Worm (Caenorhabditis elegans) whole organism, L4 larva: Measurements from ENCODE around the gene tbb-2.
A peak's percentile ranks its signal among the peaks of the same experiment; 100 is the strongest.

Source experiments
- R02D3.7 ChIP-seq: fragments of 150-350 bp; sonication (generic microtip); optimal IDR thresholded peaks from 3 replicates; lab custom pipeline; 2014; ENCODE audit warnings: missing biosample characterization, missing genetic modification characterization
- T26A8.4 ChIP-seq: fragments of 200-800 bp; sonication (Bioruptor generic); IDR thresholded peaks from 2 replicates; pipeline ENCODE4 v1.3.6; 2022; ENCODE audit warnings: missing genetic modification characterization, missing compliant biosample characterization
- Y105C5A.15 ChIP-seq: fragments of 200-800 bp; sonication (Bioruptor generic); IDR thresholded peaks from 2 replicates; pipeline ENCODE4 v1.3.6; 2022; ENCODE audit warnings: missing genetic modification characterization, missing compliant biosample characterization
- aha-1 ChIP-seq: fragments of 150-350 bp; peaks from one replicate; lab custom pipeline; 2014; ENCODE audit warnings: missing biosample characterization, missing genetic modification characterization
- aly-2 ChIP-seq: sonication (generic microtip); optimal IDR thresholded peaks from 2 replicates; lab custom pipeline; 2018; ENCODE audit warnings: missing biosample characterization, missing genetic modification characterization
- ama-1 ChIP-seq: fragments of 150-350 bp; optimal IDR thresholded peaks from 2 replicates; lab custom pipeline; 2014; ENCODE audit warnings: inconsistent platforms, mixed read lengths
- attf-4 ChIP-seq: sonication (generic microtip); optimal IDR thresholded peaks from 3 replicates; lab custom pipeline; 2017; ENCODE audit warnings: missing biosample characterization, missing genetic modification characterization
- ceh-62 ChIP-seq: sonication (generic microtip); optimal IDR thresholded peaks from 2 replicates; lab custom pipeline; 2017; ENCODE audit warnings: missing biosample characterization, missing genetic modification characterization
- ces-1 ChIP-seq: fragments of 150-350 bp; sonication (generic microtip); optimal IDR thresholded peaks from 4 replicates; lab custom pipeline; 2014; ENCODE audit warnings: missing biosample characterization, missing genetic modification reagents, missing genetic modification characterization
- ctbp-1 ChIP-seq: fragments of 200-800 bp; sonication (Bioruptor generic); IDR thresholded peaks from 2 replicates; pipeline ENCODE4 v1.3.6; 2022; ENCODE audit warnings: missing genetic modification reagents, missing genetic modification characterization, missing compliant biosample characterization
- daf-12 ChIP-seq: fragments of 150-350 bp; optimal IDR thresholded peaks from 2 replicates; lab custom pipeline; 2014; ENCODE audit warnings: missing biosample characterization, missing genetic modification reagents, missing genetic modification characterization
- daf-8 ChIP-seq: fragments of 200-800 bp; sonication (Bioruptor generic); IDR thresholded peaks from 2 replicates; pipeline ENCODE4 v1.3.6; 2022; ENCODE audit warnings: missing genetic modification characterization, missing compliant biosample characterization
- dmd-6 ChIP-seq: fragments of 200-800 bp; sonication (Bioruptor generic); IDR thresholded peaks from 2 replicates; pipeline ENCODE4 v1.3.6; 2022; ENCODE audit warnings: missing genetic modification reagents, missing genetic modification characterization, missing compliant biosample characterization
- dmd-8 ChIP-seq: fragments of 200-800 bp; sonication (Bioruptor generic); IDR thresholded peaks from 2 replicates; pipeline ENCODE4 v1.3.6; 2022; ENCODE audit warnings: missing genetic modification characterization, missing compliant biosample characterization
- dpl-1 ChIP-seq: fragments of 150-350 bp; optimal IDR thresholded peaks from 2 replicates; lab custom pipeline; 2014; ENCODE audit warnings: missing biosample characterization, missing genetic modification reagents, missing genetic modification characterization
- dve-1 ChIP-seq: sonication (generic microtip); optimal IDR thresholded peaks from 2 replicates; lab custom pipeline; 2017; ENCODE audit warnings: antibody characterized with exemption, mild to moderate bottlenecking, missing genetic modification characterization, missing compliant biosample characterization; ENCODE audit not compliant: insufficient read depth
- egl-43 ChIP-seq: fragments of 200-800 bp; sonication (Bioruptor generic); IDR thresholded peaks from 2 replicates; pipeline ENCODE4 v1.3.6; 2022; ENCODE audit warnings: missing genetic modification reagents, missing genetic modification characterization, missing compliant biosample characterization
- fos-1 ChIP-seq: fragments of 150-350 bp; optimal IDR thresholded peaks from 2 replicates; lab custom pipeline; 2014; ENCODE audit warnings: missing biosample characterization, missing genetic modification characterization
- gei-8 ChIP-seq: fragments of 200-800 bp; sonication (Bioruptor generic); optimal IDR thresholded peaks from 2 replicates; lab custom pipeline; 2018; ENCODE audit warnings: mild to moderate bottlenecking, missing genetic modification characterization, missing compliant biosample characterization
- hlh-11 ChIP-seq: fragments of 200-800 bp; sonication (Bioruptor generic); optimal IDR thresholded peaks from 2 replicates; lab custom pipeline; 2018; ENCODE audit warnings: mild to moderate bottlenecking, missing genetic modification characterization, missing compliant biosample characterization
- jun-1 ChIP-seq: fragments of 150-350 bp; optimal IDR thresholded peaks from 2 replicates; lab custom pipeline; 2014; ENCODE audit warnings: missing biosample characterization, missing genetic modification reagents, missing genetic modification characterization
- lim-7 ChIP-seq: fragments of 200-800 bp; sonication (Bioruptor generic); IDR thresholded peaks from 2 replicates; pipeline ENCODE4 v1.3.6; 2022; ENCODE audit warnings: missing genetic modification characterization, missing compliant biosample characterization
- lin-1 ChIP-seq: fragments of 200-800 bp; sonication (Bioruptor generic); IDR thresholded peaks from 2 replicates; pipeline ENCODE4 v1.3.6; 2022; ENCODE audit warnings: missing genetic modification reagents, missing genetic modification characterization, missing compliant biosample characterization
- lin-15B ChIP-seq: fragments of 150-350 bp; sonication (generic microtip); optimal IDR thresholded peaks from 3 replicates; lab custom pipeline; 2014; ENCODE audit warnings: missing biosample characterization, missing genetic modification characterization
- lin-38 ChIP-seq: fragments of 200-800 bp; sonication (Bioruptor generic); IDR thresholded peaks from 2 replicates; pipeline ENCODE4 v1.3.6; 2022; ENCODE audit warnings: missing genetic modification reagents, missing genetic modification characterization, missing compliant biosample characterization
- madf-5 ChIP-seq, 2 experiments: fragments of 200-800 bp; sonication (Bioruptor generic); IDR thresholded peaks; 2 replicates each; pipeline ENCODE4 v1.3.6; 2022; ENCODE audit warnings: missing compliant biosample characterization in 2 of 2, missing genetic modification characterization in 2 of 2
- mdl-1 ChIP-seq, 2 experiments: fragments of 150-350 bp in 1 of 2; sonication (generic microtip) in 1 of 2; optimal IDR thresholded peaks; 2 replicates each; lab custom pipeline; 2014 to 2017; ENCODE audit warnings: missing biosample characterization in 2 of 2, missing genetic modification characterization in 2 of 2
- mdt-29 ChIP-seq: fragments of 200-800 bp; sonication (Bioruptor generic); IDR thresholded peaks from 2 replicates; pipeline ENCODE4 v1.3.6; 2022; ENCODE audit warnings: missing genetic modification reagents, missing genetic modification characterization, missing compliant biosample characterization
- mxl-2 ChIP-seq: fragments of 200-800 bp; sonication (Bioruptor generic); conservative IDR thresholded peaks from 2 replicates; pipeline ENCODE4 v1.3.6; 2022; ENCODE audit warnings: missing genetic modification reagents, missing genetic modification characterization, missing compliant biosample characterization
- nhr-102 ChIP-seq: sonication (generic microtip); optimal IDR thresholded peaks from 2 replicates; lab custom pipeline; 2016; ENCODE audit warnings: mild to moderate bottlenecking, missing genetic modification characterization, moderate library complexity, missing compliant biosample characterization
- nhr-111 ChIP-seq: fragments of 200-800 bp; sonication (Bioruptor generic); optimal IDR thresholded peaks from 2 replicates; lab custom pipeline; 2018; ENCODE audit warnings: mild to moderate bottlenecking, missing genetic modification characterization, missing compliant biosample characterization
- nhr-25 ChIP-seq: sonication (generic microtip); optimal IDR thresholded peaks from 2 replicates; lab custom pipeline; 2017; ENCODE audit warnings: missing genetic modification characterization, mild to moderate bottlenecking, missing compliant biosample characterization, antibody characterized with exemption, moderate library complexity, borderline replicate concordance; ENCODE audit not compliant: insufficient read depth
- nhr-28 ChIP-seq: fragments of 150-350 bp; optimal IDR thresholded peaks from 2 replicates; lab custom pipeline; 2014; ENCODE audit warnings: missing biosample characterization, missing genetic modification characterization
- nhr-48 ChIP-seq: sonication (generic microtip); optimal IDR thresholded peaks from 2 replicates; lab custom pipeline; 2016; ENCODE audit warnings: mild to moderate bottlenecking, missing genetic modification characterization, missing compliant biosample characterization
- nhr-76 ChIP-seq: fragments of 150-350 bp; optimal IDR thresholded peaks from 2 replicates; lab custom pipeline; 2014; ENCODE audit warnings: missing biosample characterization, missing genetic modification characterization
- nhr-77 ChIP-seq: fragments of 150-350 bp; optimal IDR thresholded peaks from 2 replicates; lab custom pipeline; 2014; ENCODE audit warnings: missing biosample characterization, missing genetic modification characterization
- pha-4 ChIP-seq, 2 experiments: fragments of 150-350 bp in 1 of 2; fragments of 200-800 bp in 1 of 2; sonication (Bioruptor generic) in 1 of 2; IDR thresholded peaks in 1 of 2; optimal IDR thresholded peaks in 1 of 2; 2 replicates each; pipeline versions ENCODE4 v1.3.6 to Lab custom; 2014 to 2022; ENCODE audit warnings: missing genetic modification characterization in 2 of 2, missing genetic modification reagents in 2 of 2, missing biosample characterization in 1 of 2, missing compliant biosample characterization in 1 of 2
- php-3 ChIP-seq: fragments of 200-800 bp; sonication (Bioruptor generic); IDR thresholded peaks from 2 replicates; pipeline ENCODE4 v1.3.6; 2022; ENCODE audit warnings: missing genetic modification reagents, missing genetic modification characterization, missing compliant biosample characterization
- sdz-12 ChIP-seq: fragments of 200-800 bp; sonication (Bioruptor generic); optimal IDR thresholded peaks from 2 replicates; lab custom pipeline; 2018; ENCODE audit warnings: mild to moderate bottlenecking, missing genetic modification characterization, missing compliant biosample characterization
- set-16 ChIP-seq: fragments of 200-800 bp; sonication (Bioruptor generic); IDR thresholded peaks from 2 replicates; pipeline ENCODE4 v1.3.6; 2022; ENCODE audit warnings: missing genetic modification reagents, missing genetic modification characterization, missing compliant biosample characterization
- snpc-1.2 ChIP-seq: fragments of 200-800 bp; sonication (Bioruptor generic); IDR thresholded peaks from 2 replicates; pipeline ENCODE4 v1.3.6; 2022; ENCODE audit warnings: missing genetic modification reagents, missing genetic modification characterization, missing compliant biosample characterization
- snpc-4 ChIP-seq: fragments of 150-350 bp; optimal IDR thresholded peaks from 2 replicates; lab custom pipeline; 2014; ENCODE audit warnings: missing biosample characterization, missing genetic modification characterization
- spr-3 ChIP-seq: fragments of 200-800 bp; sonication (Bioruptor generic); optimal IDR thresholded peaks from 2 replicates; lab custom pipeline; 2018; ENCODE audit warnings: mild to moderate bottlenecking, missing genetic modification characterization, missing compliant biosample characterization
- tag-97 ChIP-seq: fragments of 200-800 bp; sonication (Bioruptor generic); IDR thresholded peaks from 2 replicates; pipeline ENCODE4 v1.3.6; 2022; ENCODE audit warnings: missing genetic modification characterization, missing compliant biosample characterization
- tra-1 ChIP-seq: fragments of 200-800 bp; sonication (Bioruptor generic); IDR thresholded peaks from 2 replicates; pipeline ENCODE4 v1.3.6; 2022; ENCODE audit warnings: missing genetic modification reagents, missing genetic modification characterization, missing compliant biosample characterization
- unc-39 ChIP-seq: sonication (generic microtip); optimal IDR thresholded peaks from 2 replicates; lab custom pipeline; 2017; ENCODE audit warnings: missing biosample characterization, missing genetic modification characterization
- zfp-3 ChIP-seq: fragments of 200-800 bp; sonication (Bioruptor generic); conservative IDR thresholded peaks from 2 replicates; pipeline ENCODE4 v1.3.6; 2022; ENCODE audit warnings: missing genetic modification reagents, missing genetic modification characterization, missing compliant biosample characterization
- zip-11 ChIP-seq: fragments of 200-800 bp; sonication (Bioruptor generic); IDR thresholded peaks from 2 replicates; pipeline ENCODE4 v1.3.6; 2022; ENCODE audit warnings: missing genetic modification characterization, missing compliant biosample characterization
- ztf-7 ChIP-seq: fragments of 150-350 bp; optimal IDR thresholded peaks from 2 replicates; lab custom pipeline; 2014; ENCODE audit warnings: missing biosample characterization, missing genetic modification characterization

Gene tbb-2

ce11 chrIII:4018095-4018498 is 670 bp upstream of the tbb-2 start (continued):
- TF ChIP-seq hlh-11 (tag; lab: Kevin White, UChicago) (peak; percentile 57), ces-1 (GFP tag; lab: Kevin White, UChicago) (no peak), aha-1 (tag; lab: Kevin White, UChicago) (peak; percentile 96)
- TF ChIP-seq, all 104 proteins: peak for 30

DNA sequence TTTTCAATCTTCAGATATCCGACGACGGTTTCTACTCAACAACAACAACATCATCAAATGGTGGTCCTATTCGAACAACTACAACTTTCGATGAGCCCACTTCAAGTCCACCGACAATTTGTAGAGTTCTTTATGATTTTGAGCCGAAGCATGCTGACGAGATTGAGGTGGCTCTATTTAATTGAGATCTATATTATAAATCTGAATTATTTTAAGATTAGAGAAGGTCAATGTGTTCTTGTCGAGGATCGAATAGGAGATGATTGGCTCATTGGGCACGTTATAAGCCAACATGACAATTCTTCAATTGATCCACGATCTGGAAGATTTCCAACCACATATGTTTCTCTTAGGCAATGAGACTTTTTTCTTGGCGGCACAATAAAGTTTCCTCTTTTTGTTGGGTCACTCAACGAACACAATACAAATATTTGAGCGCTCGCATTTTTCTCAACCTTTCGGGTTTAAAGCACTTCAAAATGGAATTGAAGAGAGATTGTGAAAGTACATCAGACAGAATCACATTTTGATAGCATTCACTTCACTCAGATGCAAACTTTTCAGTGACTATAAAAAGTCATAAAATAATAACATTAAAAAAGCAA is 1.9 kb downstream of the tbb-2 start:
- TF ChIP-seq nhr-25 (tag; lab: Kevin White, UChicago) = no peak
- 0 out of 2 replicates have a peak, but pooled peaks have one; percentile 25 for TF ChIP-seq dmd-8 (GFP tag; lab: Robert Waterston, UW)
- TF ChIP-seq ctbp-1 = 0 out of 2 replicates have a peak, but pooled peaks have one; percentile 15
- no peak for TF ChIP-seq unc-39
- TF ChIP-seq egl-43 (GFP tag; lab: Robert Waterston, UW) = no peak
- TF ChIP-seq R02D3.7 = peak; percentile 12
- no peak for TF ChIP-seq nhr-76 (tag; lab: Kevin White, UChicago)
- TF ChIP-seq zip-11 (GFP tag; lab: Robert Waterston, UW) = no peak
- TF ChIP-seq dpl-1 (GFP tag; lab: Kevin White, UChicago) = no peak
- TF ChIP-seq ceh-62 (tag; lab: Kevin White, UChicago) = no peak
- no peak for TF ChIP-seq mdl-1 (tag; optimal IDR thresholded peaks at IDR 0.05; lab: Kevin White, UChicago)
- TF ChIP-seq nhr-102 (tag; lab: Kevin White, UChicago) = peak; percentile 71
- TF ChIP-seq nhr-48 = no peak
- no peak for TF ChIP-seq sdz-12 (GFP tag; lab: Kevin White, UChicago)
- peak; percentile 71 for TF ChIP-seq spr-3 (GFP tag; lab: Kevin White, UChicago)
- no peak for TF ChIP-seq nhr-28 (tag; lab: Kevin White, UChicago)
- no peak for TF ChIP-seq daf-8 (GFP tag; lab: Robert Waterston, UW)
- no peak for TF ChIP-seq aly-2 (tag; lab: Kevin White, UChicago)
- no peak for TF ChIP-seq lin-15B (tag; lab: Kevin White, UChicago)
- no peak for TF ChIP-seq fos-1 (tag; lab: Kevin White, UChicago)
- peak; percentile 27; the same call in 1 of the 2 replicates for TF ChIP-seq pha-4 (GFP tag; IDR thresholded peaks at IDR 0.05; lab: Robert Waterston, UW)
- no peak for TF ChIP-seq pha-4 (tag; optimal IDR thresholded peaks at IDR 0.05; lab: Kevin White, UChicago)
- peak; percentile 69 for TF ChIP-seq lin-38 (GFP tag; lab: Robert Waterston, UW)
- no peak for TF ChIP-seq php-3 (GFP tag; lab: Robert Waterston, UW)
- no peak for TF ChIP-seq Y105C5A.15 (GFP tag; lab: Robert Waterston, UW)
- peak; percentile 66 for TF ChIP-seq T26A8.4 (GFP tag; lab: Robert Waterston, UW)
- TF ChIP-seq dmd-6 (GFP tag; lab: Robert Waterston, UW) = no peak
- TF ChIP-seq nhr-111 = peak; percentile 45
- 0 out of 2 replicates have a peak, but pooled peaks have one; percentile 17 for TF ChIP-seq zfp-3 (GFP tag; lab: Robert Waterston, UW)
- TF ChIP-seq nhr-77 (tag; lab: Kevin White, UChicago) = no peak
- TF ChIP-seq dve-1 = no peak
- no peak for TF ChIP-seq daf-12 (tag; lab: Kevin White, UChicago)
- peak; percentile 56 for TF ChIP-seq lin-1 (GFP tag; lab: Robert Waterston, UW)
- TF ChIP-seq snpc-1.2 (GFP tag; lab: Robert Waterston, UW) = peak; percentile 67
- peak; percentile 82 for TF ChIP-seq ztf-7 (tag; lab: Kevin White, UChicago)
- no peak for TF ChIP-seq tra-1
- TF ChIP-seq gei-8 (GFP tag; lab: Kevin White, UChicago) = no peak
- TF ChIP-seq attf-4 = no peak
- TF ChIP-seq tag-97 (GFP tag; lab: Robert Waterston, UW) = no peak
- no peak for TF ChIP-seq set-16 (GFP tag; lab: Robert Waterston, UW)
- TF ChIP-seq snpc-4 (tag; lab: Kevin White, UChicago) = no peak
- TF ChIP-seq jun-1 = peak; percentile 19
- TF ChIP-seq lim-7 = no peak
- no peak for TF ChIP-seq mdt-29
- TF ChIP-seq ama-1 (lab: Kevin White, UChicago) = peak; percentile 92
- no peak for TF ChIP-seq mxl-2 (GFP tag; lab: Robert Waterston, UW)
- TF ChIP-seq madf-5 (GFP tag; IDR thresholded peaks at IDR 0.05; lab: Robert Waterston, UW) = 0 out of 4 replicates have a peak, but pooled peaks of 1 of the 2 experiments have one; percentile 7
